Worm (Caenorhabditis elegans) whole organism, L2 larva: ENCODE measurements around the gene srh-20.

Experiments
- ZK546.5 ChIP-seq: sonication (generic microtip); optimal IDR thresholded peaks from 2 replicates; lab custom pipeline; 2017; ENCODE audit warnings: missing biosample characterization, missing genetic modification characterization
- egl-27 ChIP-seq: sonication (generic microtip); optimal IDR thresholded peaks from 3 replicates; lab custom pipeline; 2017; ENCODE audit warnings: missing biosample characterization, missing genetic modification reagents, missing genetic modification characterization
- nhr-21 ChIP-seq: fragments of 150-350 bp; optimal IDR thresholded peaks from 2 replicates; lab custom pipeline; 2014; ENCODE audit warnings: missing biosample characterization, missing genetic modification characterization
- nhr-237 ChIP-seq: fragments of 150-350 bp; optimal IDR thresholded peaks from 2 replicates; lab custom pipeline; 2014; ENCODE audit warnings: missing biosample characterization, missing genetic modification characterization
- skn-1 ChIP-seq: sonication (generic microtip); optimal IDR thresholded peaks from 2 replicates; lab custom pipeline; 2017; ENCODE audit warnings: missing biosample characterization, missing genetic modification characterization
- unc-62 ChIP-seq: fragments of 150-350 bp; optimal IDR thresholded peaks from 2 replicates; lab custom pipeline; 2014; ENCODE audit warnings: missing biosample characterization, missing genetic modification reagents, missing genetic modification characterization

ce11 chrV:4948635-4949034 is 23.9 kb downstream of the srh-20 start, which contains the start of gene str-209:
- TF ChIP-seq nhr-21 (tag; lab: Kevin White, UChicago) (no peak), nhr-237 (no peak), egl-27 (no peak), ZK546.5 (tag; lab: Kevin White, UChicago) (no peak), skn-1 (tag; lab: Kevin White, UChicago) (no peak), unc-62 (GFP tag; lab: Kevin White, UChicago) (no peak)
